Worm (Caenorhabditis elegans) whole organism, L4 larva: ENCODE results near the gene ZK829.7.

Experiments
- D1046.2 ChIP-seq: fragments of 200-800 bp; sonication (Bioruptor generic); IDR thresholded peaks from 2 replicates; pipeline ENCODE4 v1.3.6; 2022; ENCODE audit warnings: missing genetic modification characterization, missing compliant biosample characterization
- F44E2.7 ChIP-seq: fragments of 200-800 bp; sonication (Bioruptor generic); IDR thresholded peaks from 2 replicates; pipeline ENCODE4 v2.1.2; 2022; ENCODE audit warnings: missing genetic modification characterization, missing compliant biosample characterization
- R02D3.7 ChIP-seq: fragments of 150-350 bp; sonication (generic microtip); optimal IDR thresholded peaks from 3 replicates; lab custom pipeline; 2014; ENCODE audit warnings: missing biosample characterization, missing genetic modification characterization
- T26A8.4 ChIP-seq: fragments of 200-800 bp; sonication (Bioruptor generic); IDR thresholded peaks from 2 replicates; pipeline ENCODE4 v1.3.6; 2022; ENCODE audit warnings: missing genetic modification characterization, missing compliant biosample characterization
- Y105C5A.15 ChIP-seq: fragments of 200-800 bp; sonication (Bioruptor generic); IDR thresholded peaks from 2 replicates; pipeline ENCODE4 v1.3.6; 2022; ENCODE audit warnings: missing genetic modification characterization, missing compliant biosample characterization
- Y48G9A.11 ChIP-seq: fragments of 200-800 bp; sonication (Bioruptor generic); IDR thresholded peaks from 2 replicates; pipeline ENCODE4 v1.3.6; 2022; ENCODE audit warnings: missing genetic modification reagents, missing genetic modification characterization, missing compliant biosample characterization
- Y5F2A.4 ChIP-seq: fragments of 200-800 bp; sonication (Bioruptor generic); optimal IDR thresholded peaks from 2 replicates; lab custom pipeline; 2018; ENCODE audit warnings: mild to moderate bottlenecking, missing genetic modification characterization, missing compliant biosample characterization
- Y75B8A.6 ChIP-seq: fragments of 200-800 bp; sonication (Bioruptor generic); IDR thresholded peaks from 2 replicates; pipeline ENCODE4 v1.3.6; 2022; ENCODE audit warnings: missing genetic modification reagents, missing genetic modification characterization, missing compliant biosample characterization
- ZK546.5 ChIP-seq, 2 experiments: sonication (generic microtip); optimal IDR thresholded peaks; 2 replicates each; lab custom pipeline; 2017; ENCODE audit warnings: missing biosample characterization in 2 of 2, missing genetic modification characterization in 2 of 2
- aha-1 ChIP-seq: fragments of 150-350 bp; peaks from one replicate; lab custom pipeline; 2014; ENCODE audit warnings: missing biosample characterization, missing genetic modification characterization
- aly-2 ChIP-seq: sonication (generic microtip); optimal IDR thresholded peaks from 2 replicates; lab custom pipeline; 2018; ENCODE audit warnings: missing biosample characterization, missing genetic modification characterization
- ama-1 ChIP-seq: fragments of 150-350 bp; optimal IDR thresholded peaks from 2 replicates; lab custom pipeline; 2014; ENCODE audit warnings: inconsistent platforms, mixed read lengths
- arid-1 ChIP-seq: fragments of 200-800 bp; sonication (Bioruptor generic); conservative IDR thresholded peaks from 2 replicates; pipeline ENCODE4 v1.3.6; 2022; ENCODE audit warnings: missing genetic modification reagents, missing genetic modification characterization, missing compliant biosample characterization
- ceh-32 ChIP-seq: sonication (generic microtip); optimal IDR thresholded peaks from 2 replicates; lab custom pipeline; 2016; ENCODE audit warnings: mild to moderate bottlenecking, missing genetic modification characterization, missing compliant biosample characterization; ENCODE audit not compliant: poor library complexity
- ceh-44 ChIP-seq: fragments of 200-800 bp; sonication (Bioruptor generic); IDR thresholded peaks from 2 replicates; pipeline ENCODE4 v1.3.6; 2022; ENCODE audit warnings: missing genetic modification reagents, missing genetic modification characterization, missing compliant biosample characterization
- cey-2 ChIP-seq: sonication (generic microtip); optimal IDR thresholded peaks from 3 replicates; lab custom pipeline; 2017; ENCODE audit warnings: missing genetic modification characterization, mild to moderate bottlenecking, missing compliant biosample characterization, antibody characterized with exemption, borderline replicate concordance; ENCODE audit not compliant: insufficient read depth
- ctbp-1 ChIP-seq: fragments of 200-800 bp; sonication (Bioruptor generic); IDR thresholded peaks from 2 replicates; pipeline ENCODE4 v1.3.6; 2022; ENCODE audit warnings: missing genetic modification reagents, missing genetic modification characterization, missing compliant biosample characterization
- dmd-8 ChIP-seq: fragments of 200-800 bp; sonication (Bioruptor generic); IDR thresholded peaks from 2 replicates; pipeline ENCODE4 v1.3.6; 2022; ENCODE audit warnings: missing genetic modification characterization, missing compliant biosample characterization
- duxl-1 ChIP-seq: sonication (generic microtip); optimal IDR thresholded peaks from 2 replicates; lab custom pipeline; 2016; ENCODE audit warnings: mild to moderate bottlenecking, missing genetic modification characterization, moderate library complexity, missing compliant biosample characterization; ENCODE audit not compliant: poor library complexity
- fos-1 ChIP-seq: fragments of 150-350 bp; optimal IDR thresholded peaks from 2 replicates; lab custom pipeline; 2014; ENCODE audit warnings: missing biosample characterization, missing genetic modification characterization
- lin-13 ChIP-seq: fragments of 150-350 bp; optimal IDR thresholded peaks from 2 replicates; lab custom pipeline; 2014; ENCODE audit warnings: missing biosample characterization, missing genetic modification reagents, missing genetic modification characterization
- lir-3 ChIP-seq: sonication (generic microtip); optimal IDR thresholded peaks from 2 replicates; lab custom pipeline; 2016; ENCODE audit warnings: mild to moderate bottlenecking, missing genetic modification characterization, missing compliant biosample characterization
- lsy-2 ChIP-seq, 2 experiments: fragments of 150-350 bp in 1 of 2; sonication (generic microtip) in 1 of 2; optimal IDR thresholded peaks; 2 replicates each; lab custom pipeline; 2014 to 2017; ENCODE audit warnings: missing biosample characterization in 2 of 2, missing genetic modification characterization in 2 of 2
- madf-5 ChIP-seq, 2 experiments: fragments of 200-800 bp; sonication (Bioruptor generic); IDR thresholded peaks; 2 replicates each; pipeline ENCODE4 v1.3.6; 2022; ENCODE audit warnings: missing compliant biosample characterization in 2 of 2, missing genetic modification characterization in 2 of 2
- madf-9 ChIP-seq: fragments of 200-800 bp; sonication (Bioruptor generic); conservative IDR thresholded peaks from 2 replicates; pipeline ENCODE4 v1.3.6; 2022; ENCODE audit warnings: missing genetic modification reagents, missing genetic modification characterization, missing compliant biosample characterization
- nhr-10 ChIP-seq: fragments of 150-350 bp; optimal IDR thresholded peaks from 2 replicates; lab custom pipeline; 2014; ENCODE audit warnings: missing biosample characterization, missing genetic modification characterization
- nhr-25 ChIP-seq: sonication (generic microtip); optimal IDR thresholded peaks from 2 replicates; lab custom pipeline; 2017; ENCODE audit warnings: missing genetic modification characterization, mild to moderate bottlenecking, missing compliant biosample characterization, antibody characterized with exemption, moderate library complexity, borderline replicate concordance; ENCODE audit not compliant: insufficient read depth
- nhr-77 ChIP-seq: fragments of 150-350 bp; optimal IDR thresholded peaks from 2 replicates; lab custom pipeline; 2014; ENCODE audit warnings: missing biosample characterization, missing genetic modification characterization
- pha-4 ChIP-seq, 2 experiments: fragments of 150-350 bp in 1 of 2; fragments of 200-800 bp in 1 of 2; sonication (Bioruptor generic) in 1 of 2; IDR thresholded peaks in 1 of 2; optimal IDR thresholded peaks in 1 of 2; 2 replicates each; pipeline versions ENCODE4 v1.3.6 to Lab custom; 2014 to 2022; ENCODE audit warnings: missing genetic modification characterization in 2 of 2, missing genetic modification reagents in 2 of 2, missing biosample characterization in 1 of 2, missing compliant biosample characterization in 1 of 2
- php-3 ChIP-seq: fragments of 200-800 bp; sonication (Bioruptor generic); IDR thresholded peaks from 2 replicates; pipeline ENCODE4 v1.3.6; 2022; ENCODE audit warnings: missing genetic modification reagents, missing genetic modification characterization, missing compliant biosample characterization
- rbr-2 ChIP-seq: sonication (generic microtip); optimal IDR thresholded peaks from 2 replicates; lab custom pipeline; 2016; ENCODE audit warnings: missing genotype, missing genetic modification characterization, missing compliant biosample characterization
- skn-1 ChIP-seq: fragments of 150-350 bp; optimal IDR thresholded peaks from 2 replicates; lab custom pipeline; 2014; ENCODE audit warnings: missing biosample characterization, missing genetic modification characterization
- snpc-1.2 ChIP-seq: fragments of 200-800 bp; sonication (Bioruptor generic); IDR thresholded peaks from 2 replicates; pipeline ENCODE4 v1.3.6; 2022; ENCODE audit warnings: missing genetic modification reagents, missing genetic modification characterization, missing compliant biosample characterization
- unc-130 ChIP-seq: sonication (generic microtip); optimal IDR thresholded peaks from 2 replicates; lab custom pipeline; 2016; ENCODE audit warnings: missing genetic modification reagents, missing genetic modification characterization, missing compliant biosample characterization
- unc-62 ChIP-seq, 3 experiments: fragments of 150-350 bp in 1 of 3; sonication (generic microtip); optimal IDR thresholded peaks in 2 of 3; peaks in 1 of 3; 1 replicate in 1 of 3; 2 replicates in 2 of 3; lab custom pipeline; 2014 to 2017; ENCODE audit warnings: missing biosample characterization in 3 of 3, missing genetic modification characterization in 3 of 3, missing genetic modification reagents in 3 of 3, missing genotype in 1 of 3
- zag-1 ChIP-seq: fragments of 150-350 bp; optimal IDR thresholded peaks from 2 replicates; lab custom pipeline; 2014; ENCODE audit warnings: missing biosample characterization, missing genetic modification characterization
- zfp-3 ChIP-seq: fragments of 200-800 bp; sonication (Bioruptor generic); conservative IDR thresholded peaks from 2 replicates; pipeline ENCODE4 v1.3.6; 2022; ENCODE audit warnings: missing genetic modification reagents, missing genetic modification characterization, missing compliant biosample characterization
- ztf-7 ChIP-seq: fragments of 150-350 bp; optimal IDR thresholded peaks from 2 replicates; lab custom pipeline; 2014; ENCODE audit warnings: missing biosample characterization, missing genetic modification characterization

Gene ZK829.7

ce11 chrIV:12005090-12005770 is 43.9 kb upstream of the ZK829.7 start (continued):
- 0 out of 2 replicates have a peak, but pooled peaks have one; percentile 29 for TF ChIP-seq arid-1 (GFP tag; lab: Robert Waterston, UW)
- no peak for TF ChIP-seq ceh-32 (tag; lab: Kevin White, UChicago)
- peak; percentile 66; the same call in 1 of the 2 replicates for TF ChIP-seq snpc-1.2 (GFP tag; lab: Robert Waterston, UW)
- no peak for TF ChIP-seq lir-3 (tag; lab: Kevin White, UChicago)
- TF ChIP-seq Y105C5A.15 (GFP tag; lab: Robert Waterston, UW): no peak
- TF ChIP-seq ZK546.5 (tag; optimal IDR thresholded peaks at IDR 0.05; lab: Kevin White, UChicago): no peak
- TF ChIP-seq aly-2 (tag; lab: Kevin White, UChicago): no peak
- TF ChIP-seq Y75B8A.6 (GFP tag; lab: Robert Waterston, UW): no peak
- TF ChIP-seq madf-9 (GFP tag; lab: Robert Waterston, UW): no peak
- no peak for TF ChIP-seq lsy-2 (tag; optimal IDR thresholded peaks at IDR 0.05; lab: Kevin White, UChicago)
- TF ChIP-seq madf-5 (GFP tag; IDR thresholded peaks at IDR 0.05; lab: Robert Waterston, UW): no peak
- peak; percentile 32; the same call in 1 of the 2 replicates for TF ChIP-seq pha-4 (GFP tag; IDR thresholded peaks at IDR 0.05; lab: Robert Waterston, UW)
- no peak for TF ChIP-seq pha-4 (tag; optimal IDR thresholded peaks at IDR 0.05; lab: Kevin White, UChicago)
- TF ChIP-seq Y5F2A.4: no peak
- TF ChIP-seq zfp-3 (GFP tag; lab: Robert Waterston, UW): no peak
- TF ChIP-seq Y48G9A.11 (GFP tag; lab: Robert Waterston, UW): no peak
- 0 out of 2 replicates have a peak, but pooled peaks have one; percentile 34 for TF ChIP-seq ceh-44 (GFP tag; lab: Robert Waterston, UW)
- no peak for TF ChIP-seq ztf-7 (tag; lab: Kevin White, UChicago)
- no peak for TF ChIP-seq php-3 (GFP tag; lab: Robert Waterston, UW)
- TF ChIP-seq unc-62 (GFP tag; optimal IDR thresholded peaks at IDR 0.05 in 1 of 2; lab: Kevin White, UChicago): peak in 1 of 2 experiments; percentile 90
- no peak for TF ChIP-seq unc-62 (tag; optimal IDR thresholded peaks at IDR 0.05; lab: Kevin White, UChicago)
- TF ChIP-seq nhr-25 (tag; lab: Kevin White, UChicago): no peak
- no peak for TF ChIP-seq lin-13 (GFP tag; lab: Kevin White, UChicago)
- TF ChIP-seq ama-1 (lab: Kevin White, UChicago): no peak
- TF ChIP-seq cey-2 (tag; lab: Kevin White, UChicago): no peak
- no peak for TF ChIP-seq zag-1 (tag; lab: Kevin White, UChicago)
- no peak for TF ChIP-seq R02D3.7 (tag; lab: Kevin White, UChicago)
- no peak for TF ChIP-seq unc-130 (GFP tag; lab: Kevin White, UChicago)
- TF ChIP-seq dmd-8: 0 out of 2 replicates have a peak, but pooled peaks have one; percentile 13
- peak; percentile 34 for TF ChIP-seq duxl-1

DNA sequence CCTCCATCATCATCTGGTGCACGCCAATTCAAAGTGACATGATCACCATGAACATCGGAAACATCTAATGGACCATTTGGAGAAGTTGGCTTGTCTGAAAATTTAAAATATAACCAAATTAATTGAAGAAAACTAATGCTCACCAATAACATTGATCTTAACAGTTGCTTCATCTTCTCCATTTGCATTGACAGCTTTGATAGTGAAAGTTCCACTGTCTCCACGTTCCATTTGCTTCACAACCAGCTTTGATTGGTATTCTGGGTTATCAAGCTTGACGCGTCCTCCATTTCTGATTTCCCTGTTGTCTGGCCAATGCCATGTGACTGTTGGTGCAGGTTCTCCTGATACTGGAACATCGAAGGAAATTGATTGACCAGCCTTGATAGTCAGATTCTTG is 25.1 kb upstream of the ZK829.7 start:
- TF ChIP-seq php-3 (GFP tag; lab: Robert Waterston, UW) (0 out of 2 replicates have a peak, but pooled peaks have one; percentile 14), T26A8.4 (GFP tag; lab: Robert Waterston, UW) (no peak), ctbp-1 (no peak), nhr-10 (tag; lab: Kevin White, UChicago) (no peak), rbr-2 (tag; lab: Kevin White, UChicago) (no peak), aha-1 (tag; lab: Kevin White, UChicago) (peak; percentile 68), skn-1 (tag; lab: Kevin White, UChicago) (no peak), unc-62 (GFP tag; optimal IDR thresholded peaks at IDR 0.05 in 1 of 2; lab: Kevin White, UChicago) (peak in 1 of 2 experiments; percentile 84), unc-62 (tag; optimal IDR thresholded peaks at IDR 0.05; lab: Kevin White, UChicago) (no peak)

ce11 chrIV:11970171-11970570 is 8.8 kb upstream of the ZK829.7 start, which contains the start of gene ZK829.9:
Gene ZK829.9, plus strand, starts transcription at chrIV:11970534.
- TF ChIP-seq nhr-77 (tag; lab: Kevin White, UChicago): no peak
- TF ChIP-seq lir-3 (tag; lab: Kevin White, UChicago): no peak
- no peak for TF ChIP-seq D1046.2 (GFP tag; lab: Robert Waterston, UW)
- TF ChIP-seq lin-13 (GFP tag; lab: Kevin White, UChicago): no peak
- TF ChIP-seq fos-1 (tag; lab: Kevin White, UChicago): no peak
- TF ChIP-seq F44E2.7: no peak
